Worm (Caenorhabditis elegans) whole organism, young adult: Measurements from ENCODE around the gene cest-6.
A peak's percentile ranks its signal among the peaks of the same experiment; 100 is the strongest.

Experiments
- D2030.7 ChIP-seq: fragments of 200-800 bp; sonication (Bioruptor generic); IDR thresholded peaks from 2 replicates; pipeline ENCODE4 v1.3.6; 2022; ENCODE audit warnings: missing genetic modification reagents, missing genetic modification characterization, missing compliant biosample characterization
- F10E7.11 ChIP-seq: sonication (generic microtip); optimal IDR thresholded peaks from 2 replicates; lab custom pipeline; 2017; ENCODE audit warnings: mild to moderate bottlenecking, missing genetic modification characterization, moderate library complexity, missing compliant biosample characterization
- F52B5.7 ChIP-seq: sonication (generic microtip); optimal IDR thresholded peaks from 2 replicates; lab custom pipeline; 2016; ENCODE audit warnings: mild to moderate bottlenecking, missing genetic modification characterization, missing compliant biosample characterization
- F57A8.1 ChIP-seq: fragments of 200-800 bp; sonication (Bioruptor generic); optimal IDR thresholded peaks from 2 replicates; lab custom pipeline; 2018; ENCODE audit warnings: mild to moderate bottlenecking, missing genetic modification characterization, moderate library complexity, missing compliant biosample characterization
- K12H6.12 ChIP-seq: fragments of 200-800 bp; sonication (Bioruptor generic); optimal IDR thresholded peaks from 2 replicates; lab custom pipeline; 2018; ENCODE audit warnings: mild to moderate bottlenecking, missing genetic modification characterization, missing compliant biosample characterization
- T07F8.4 ChIP-seq: sonication (generic microtip); optimal IDR thresholded peaks from 2 replicates; lab custom pipeline; 2016; ENCODE audit warnings: mild to moderate bottlenecking, missing genetic modification characterization, moderate library complexity, missing compliant biosample characterization
- T26A5.8 ChIP-seq: sonication (generic microtip); optimal IDR thresholded peaks from 2 replicates; lab custom pipeline; 2016; ENCODE audit warnings: missing genetic modification characterization, missing compliant biosample characterization
- Y67H2A.10 ChIP-seq: fragments of 200-800 bp; sonication (Bioruptor generic); conservative IDR thresholded peaks from 2 replicates; pipeline ENCODE4 v1.3.6; 2022; ENCODE audit warnings: missing genetic modification reagents, missing genetic modification characterization, missing compliant biosample characterization
- akir-1 ChIP-seq: fragments of 200-800 bp; sonication (Bioruptor generic); optimal IDR thresholded peaks from 2 replicates; lab custom pipeline; 2018; ENCODE audit warnings: mild to moderate bottlenecking, missing genetic modification characterization, moderate library complexity, missing compliant biosample characterization
- ama-1 ChIP-seq, 3 experiments: fragments of 150-350 bp in 1 of 3; sonication (generic microtip) in 2 of 3; optimal IDR thresholded peaks; 2 replicates each; lab custom pipeline; 2014 to 2018; ENCODE audit warnings: missing biosample characterization in 2 of 3, missing genetic modification characterization in 2 of 3, missing genetic modification reagents in 2 of 3
- aptf-2 ChIP-seq: fragments of 200-800 bp; sonication (Bioruptor generic); conservative IDR thresholded peaks from 2 replicates; pipeline ENCODE4 v1.3.6; 2022; ENCODE audit warnings: missing genetic modification reagents, missing genetic modification characterization, missing compliant biosample characterization
- athp-1 ChIP-seq: sonication (generic microtip); optimal IDR thresholded peaks from 2 replicates; lab custom pipeline; 2017; ENCODE audit warnings: mild to moderate bottlenecking, missing genetic modification characterization, missing compliant biosample characterization
- attf-3 ChIP-seq: fragments of 200-800 bp; sonication (Bioruptor generic); conservative IDR thresholded peaks from 2 replicates; pipeline ENCODE4 v1.3.6; 2022; ENCODE audit warnings: missing genetic modification reagents, missing genetic modification characterization, missing compliant biosample characterization
- attf-5 ChIP-seq: fragments of 200-800 bp; sonication (Bioruptor generic); optimal IDR thresholded peaks from 2 replicates; lab custom pipeline; 2018; ENCODE audit warnings: mild to moderate bottlenecking, missing genetic modification characterization, missing compliant biosample characterization
- ceh-27 ChIP-seq: fragments of 200-800 bp; sonication (Bioruptor generic); optimal IDR thresholded peaks from 2 replicates; lab custom pipeline; 2018; ENCODE audit warnings: mild to moderate bottlenecking, missing genetic modification characterization, moderate library complexity, missing compliant biosample characterization
- efl-1 ChIP-seq: fragments of 150-350 bp; optimal IDR thresholded peaks from 2 replicates; lab custom pipeline; 2014; ENCODE audit warnings: missing biosample characterization, missing genetic modification reagents, missing genetic modification characterization
- egl-44 ChIP-seq: fragments of 200-800 bp; sonication (Bioruptor generic); IDR thresholded peaks from 2 replicates; pipeline ENCODE4 v1.3.6; 2022; ENCODE audit warnings: missing genetic modification reagents, missing genetic modification characterization, missing compliant biosample characterization
- ekl-4 ChIP-seq: fragments of 200-800 bp; sonication (Bioruptor generic); IDR thresholded peaks from 2 replicates; pipeline ENCODE4 v1.3.6; 2022; ENCODE audit warnings: missing genetic modification reagents, missing genetic modification characterization, missing compliant biosample characterization
- fkh-3 ChIP-seq: sonication (generic microtip); optimal IDR thresholded peaks from 2 replicates; lab custom pipeline; 2016; ENCODE audit warnings: mild to moderate bottlenecking, missing genetic modification characterization, missing compliant biosample characterization
- gei-17 ChIP-seq: fragments of 200-800 bp; sonication (Bioruptor generic); optimal IDR thresholded peaks from 2 replicates; lab custom pipeline; 2018; ENCODE audit warnings: mild to moderate bottlenecking, missing genetic modification characterization, missing compliant biosample characterization
- him-1 ChIP-seq: sonication (generic microtip); optimal IDR thresholded peaks from 2 replicates; lab custom pipeline; 2016; ENCODE audit warnings: missing genotype, missing genetic modification reagents, missing genetic modification characterization, missing compliant biosample characterization
- hmg-1.2 ChIP-seq: fragments of 200-800 bp; sonication (Bioruptor generic); IDR thresholded peaks from 2 replicates; pipeline ENCODE4 v1.3.6; 2022; ENCODE audit warnings: missing genetic modification reagents, missing genetic modification characterization, missing compliant biosample characterization
- lag-1 ChIP-seq: fragments of 200-800 bp; sonication (Bioruptor generic); IDR thresholded peaks from 2 replicates; pipeline ENCODE4 v1.3.6; 2022; ENCODE audit warnings: missing genetic modification reagents, missing genetic modification characterization, missing compliant biosample characterization
- lin-35 ChIP-seq, 3 experiments: fragments of 150-350 bp in 2 of 3; sonication (generic microtip) in 1 of 3; optimal IDR thresholded peaks; 2 replicates each; lab custom pipeline; 2014 to 2018; ENCODE audit warnings: missing biosample characterization in 3 of 3, missing genetic modification characterization in 3 of 3, missing genetic modification reagents in 3 of 3
- lin-54 ChIP-seq: fragments of 200-800 bp; sonication (Bioruptor generic); optimal IDR thresholded peaks from 2 replicates; lab custom pipeline; 2018; ENCODE audit warnings: mild to moderate bottlenecking, missing genetic modification characterization, missing compliant biosample characterization
- lsl-1 ChIP-seq: fragments of 200-800 bp; sonication (Bioruptor generic); optimal IDR thresholded peaks from 2 replicates; lab custom pipeline; 2018; ENCODE audit warnings: mild to moderate bottlenecking, missing genetic modification characterization, moderate library complexity, missing compliant biosample characterization
- madf-10 ChIP-seq: sonication (generic microtip); optimal IDR thresholded peaks from 2 replicates; lab custom pipeline; 2016; ENCODE audit warnings: mild to moderate bottlenecking, missing genetic modification characterization, missing compliant biosample characterization
- madf-6 ChIP-seq: fragments of 200-800 bp; sonication (Bioruptor generic); IDR thresholded peaks from 2 replicates; pipeline ENCODE4 v1.3.6; 2022; ENCODE audit warnings: missing genetic modification reagents, missing genetic modification characterization, missing compliant biosample characterization
- mcd-1 ChIP-seq: fragments of 200-800 bp; sonication (Bioruptor generic); IDR thresholded peaks from 2 replicates; pipeline ENCODE4 v1.3.6; 2022; ENCODE audit warnings: missing genetic modification reagents, missing genetic modification characterization, missing compliant biosample characterization
- mel-28 ChIP-seq: sonication (generic microtip); optimal IDR thresholded peaks from 2 replicates; lab custom pipeline; 2016; ENCODE audit warnings: borderline replicate concordance, mild to moderate bottlenecking, missing genetic modification characterization, missing compliant biosample characterization
- nfya-1 ChIP-seq: sonication (generic microtip); optimal IDR thresholded peaks from 2 replicates; lab custom pipeline; 2017; ENCODE audit warnings: antibody characterized with exemption, missing compliant biosample characterization, missing genetic modification characterization, borderline replicate concordance; ENCODE audit not compliant: insufficient read depth
- nfyb-1 ChIP-seq: fragments of 200-800 bp; sonication (Bioruptor generic); IDR thresholded peaks from 2 replicates; pipeline ENCODE4 v1.3.6; 2022; ENCODE audit warnings: missing genetic modification reagents, missing genetic modification characterization, missing compliant biosample characterization
- nhr-179 ChIP-seq: sonication (generic microtip); optimal IDR thresholded peaks from 2 replicates; lab custom pipeline; 2016; ENCODE audit warnings: mild to moderate bottlenecking, missing genetic modification characterization, missing compliant biosample characterization
- nhr-27 ChIP-seq: fragments of 200-800 bp; sonication (Bioruptor generic); optimal IDR thresholded peaks from 2 replicates; lab custom pipeline; 2018; ENCODE audit warnings: mild to moderate bottlenecking, missing genetic modification characterization, moderate library complexity, missing compliant biosample characterization
- pbrm-1 ChIP-seq: fragments of 200-800 bp; sonication (Bioruptor generic); IDR thresholded peaks from 2 replicates; pipeline ENCODE4 v1.3.6; 2022; ENCODE audit warnings: missing genetic modification reagents, missing genetic modification characterization, missing compliant biosample characterization
- rcor-1 ChIP-seq: fragments of 200-800 bp; sonication (Bioruptor generic); IDR thresholded peaks from 2 replicates; pipeline ENCODE4 v1.3.6; 2022; ENCODE audit warnings: missing genetic modification reagents, missing genetic modification characterization, missing compliant biosample characterization
- somi-1 ChIP-seq: fragments of 200-800 bp; sonication (Bioruptor generic); optimal IDR thresholded peaks from 2 replicates; lab custom pipeline; 2018; ENCODE audit warnings: mild to moderate bottlenecking, missing genetic modification characterization, missing compliant biosample characterization
- sptf-2 ChIP-seq: fragments of 200-800 bp; sonication (Bioruptor generic); optimal IDR thresholded peaks from 2 replicates; lab custom pipeline; 2018; ENCODE audit warnings: mild to moderate bottlenecking, missing genetic modification characterization, missing compliant biosample characterization
- tbp1 ChIP-seq: fragments of 200-800 bp; sonication (Bioruptor generic); optimal IDR thresholded peaks from 2 replicates; lab custom pipeline; 2018; ENCODE audit warnings: mild to moderate bottlenecking, missing genetic modification characterization, missing compliant biosample characterization
- tbx-9 ChIP-seq: sonication (generic microtip); optimal IDR thresholded peaks from 2 replicates; lab custom pipeline; 2016; ENCODE audit warnings: borderline replicate concordance, missing genetic modification characterization, inconsistent platforms, missing compliant biosample characterization
- tlf-1 ChIP-seq: fragments of 200-800 bp; sonication (Bioruptor generic); optimal IDR thresholded peaks from 2 replicates; lab custom pipeline; 2018; ENCODE audit warnings: mild to moderate bottlenecking, missing genetic modification characterization, missing compliant biosample characterization
- unc-130 ChIP-seq: sonication (generic microtip); optimal IDR thresholded peaks from 2 replicates; lab custom pipeline; 2016; ENCODE audit warnings: missing genetic modification reagents, missing genetic modification characterization, missing compliant biosample characterization
- unc-62 ChIP-seq: fragments of 150-350 bp; optimal IDR thresholded peaks from 2 replicates; lab custom pipeline; 2014; ENCODE audit warnings: missing biosample characterization, missing genetic modification reagents, missing genetic modification characterization
- zim-3 ChIP-seq: sonication (generic microtip); optimal IDR thresholded peaks from 2 replicates; lab custom pipeline; 2017; ENCODE audit warnings: mild to moderate bottlenecking, missing genetic modification characterization, moderate library complexity, missing compliant biosample characterization
- ztf-18 ChIP-seq: sonication (generic microtip); optimal IDR thresholded peaks from 2 replicates; lab custom pipeline; 2016; ENCODE audit warnings: missing genotype, mild to moderate bottlenecking, missing genetic modification characterization, missing compliant biosample characterization
- ztf-22 ChIP-seq: fragments of 200-800 bp; sonication (Bioruptor generic); optimal IDR thresholded peaks from 2 replicates; lab custom pipeline; 2018; ENCODE audit warnings: mild to moderate bottlenecking, missing genetic modification characterization, moderate library complexity, missing compliant biosample characterization
- ztf-25 ChIP-seq: fragments of 200-800 bp; sonication (Bioruptor generic); IDR thresholded peaks from 2 replicates; pipeline ENCODE4 v1.3.6; 2022; ENCODE audit warnings: missing genetic modification reagents, missing genetic modification characterization, missing compliant biosample characterization
- ztf-3 ChIP-seq: fragments of 200-800 bp; sonication (Bioruptor generic); optimal IDR thresholded peaks from 2 replicates; lab custom pipeline; 2018; ENCODE audit warnings: mild to moderate bottlenecking, missing genetic modification characterization, missing compliant biosample characterization

The cest-6 gene

DNA sequence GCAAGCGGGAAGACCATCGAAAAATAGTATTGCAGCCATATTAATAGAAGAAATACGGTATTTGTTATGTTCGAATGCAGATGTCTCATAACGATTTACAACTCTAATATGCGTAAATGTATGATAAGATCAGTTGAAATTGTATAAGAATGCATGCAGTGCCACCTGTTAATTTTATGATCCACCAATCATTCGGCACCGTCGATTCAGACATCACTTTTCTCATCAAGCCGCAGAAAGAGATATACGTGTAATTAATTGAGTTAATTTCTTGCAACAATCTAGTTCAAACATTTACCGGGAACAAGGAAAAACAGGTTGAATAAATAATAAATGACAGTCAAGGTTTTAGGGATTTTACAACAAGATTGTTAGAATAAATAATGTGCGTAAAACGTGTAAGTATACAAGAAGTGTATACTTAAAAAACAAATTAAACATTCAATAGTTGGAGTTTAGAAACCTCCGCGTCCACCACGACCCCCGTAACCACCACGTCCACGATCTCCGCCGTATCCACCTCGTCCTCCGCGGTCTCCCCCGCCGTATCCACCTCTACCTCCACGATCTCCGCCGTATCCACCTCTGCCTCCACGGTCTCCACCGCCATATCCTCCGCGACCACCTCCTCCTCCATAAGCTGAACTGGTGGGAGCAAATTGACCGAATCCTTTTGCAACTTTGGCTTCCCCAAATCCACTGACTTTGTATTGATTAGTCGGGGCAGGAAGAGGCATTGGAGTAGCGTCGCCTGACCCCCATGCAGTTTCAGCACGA lies 46.0 kb upstream of the cest-6 start (continued):
- TF ChIP-seq zim-3 (tag; lab: Kevin White, UChicago) = no peak
- peak; percentile 42 for TF ChIP-seq lsl-1 (GFP tag; lab: Kevin White, UChicago)
- TF ChIP-seq pbrm-1 (GFP tag; lab: Robert Waterston, UW) = peak; percentile 60
- peak; percentile 38 for TF ChIP-seq him-1 (tag; lab: Kevin White, UChicago)
- no peak for TF ChIP-seq fkh-3 (tag; lab: Kevin White, UChicago)
- TF ChIP-seq lag-1 = no peak
- TF ChIP-seq lin-54 = peak; percentile 49
- no peak for TF ChIP-seq tbp1 (GFP tag; lab: Kevin White, UChicago)
- no peak for TF ChIP-seq T26A5.8 (tag; lab: Kevin White, UChicago)
- no peak for TF ChIP-seq mcd-1
- no peak for TF ChIP-seq unc-130 (GFP tag; lab: Kevin White, UChicago)
- no peak for TF ChIP-seq egl-44 (GFP tag; lab: Robert Waterston, UW)
- no peak for TF ChIP-seq nhr-27
- TF ChIP-seq athp-1 (tag; lab: Kevin White, UChicago) = peak; percentile 62
- TF ChIP-seq unc-62 = no peak
- no peak for TF ChIP-seq madf-10 (tag; lab: Kevin White, UChicago)
- TF ChIP-seq somi-1 (GFP tag; lab: Kevin White, UChicago) = no peak
- TF ChIP-seq F57A8.1 (GFP tag; lab: Kevin White, UChicago) = no peak
- TF ChIP-seq K12H6.12 (tag; lab: Kevin White, UChicago) = no peak
- peak; percentile 84 for TF ChIP-seq ekl-4 (GFP tag; lab: Robert Waterston, UW)
- TF ChIP-seq efl-1 = peak; percentile 0
- no peak for TF ChIP-seq ama-1 (optimal IDR thresholded peaks at IDR 0.05; lab: Kevin White, UChicago)
- peak; percentile 57 to 95 for TF ChIP-seq ama-1 (GFP tag; optimal IDR thresholded peaks at IDR 0.05; lab: Kevin White, UChicago)
- TF ChIP-seq madf-6 = peak; percentile 76
- TF ChIP-seq nhr-179 = no peak
- no peak for TF ChIP-seq gei-17
- no peak for TF ChIP-seq ceh-27 (GFP tag; lab: Kevin White, UChicago)
- no peak for TF ChIP-seq Y67H2A.10 (GFP tag; lab: Robert Waterston, UW)
- TF ChIP-seq F10E7.11 (tag; lab: Kevin White, UChicago) = no peak
- peak; percentile 36; the same call in 1 of the 2 replicates for TF ChIP-seq hmg-1.2 (GFP tag; lab: Robert Waterston, UW)
- no peak for TF ChIP-seq ztf-25
- no peak for TF ChIP-seq ztf-3 (GFP tag; lab: Kevin White, UChicago)
- no peak for TF ChIP-seq lin-35 (GFP tag; optimal IDR thresholded peaks at IDR 0.05; lab: Kevin White, UChicago)
- TF ChIP-seq tbx-9 = no peak
- TF ChIP-seq nfya-1 (tag; lab: Kevin White, UChicago) = no peak
- TF ChIP-seq attf-5 (GFP tag; lab: Kevin White, UChicago) = no peak
- TF ChIP-seq sptf-2 (GFP tag; lab: Kevin White, UChicago) = no peak
- TF ChIP-seq mel-28 (tag; lab: Kevin White, UChicago) = no peak
- TF ChIP-seq aptf-2 (GFP tag; lab: Robert Waterston, UW) = no peak
- TF ChIP-seq F52B5.7 (tag; lab: Kevin White, UChicago) = no peak
- no peak for TF ChIP-seq D2030.7 (GFP tag; lab: Robert Waterston, UW)
- TF ChIP-seq attf-3 = no peak
- TF ChIP-seq nfyb-1 (GFP tag; lab: Robert Waterston, UW) = no peak; the same call in 1 of the 2 replicates
- TF ChIP-seq T07F8.4 = no peak
- TF ChIP-seq ztf-18 (tag; lab: Kevin White, UChicago) = peak; percentile 15
- TF ChIP-seq rcor-1 = peak; percentile 75
- no peak for TF ChIP-seq ztf-22 (GFP tag; lab: Kevin White, UChicago)
- no peak for TF ChIP-seq akir-1 (GFP tag; lab: Kevin White, UChicago)
- TF ChIP-seq tlf-1 (GFP tag; lab: Kevin White, UChicago) = no peak
